Worm (Caenorhabditis elegans) whole organism, late embryonic: ENCODE results near the gene emb-9.

Experiments
- C08G9.2 ChIP-seq: sonication (generic microtip); optimal IDR thresholded peaks from 2 replicates; lab custom pipeline; 2016; ENCODE audit warnings: mild to moderate bottlenecking, missing genetic modification characterization, moderate library complexity, missing compliant biosample characterization
- F13H6.1 ChIP-seq: sonication (generic microtip); optimal IDR thresholded peaks from 2 replicates; lab custom pipeline; 2016; ENCODE audit warnings: missing genetic modification characterization, missing compliant biosample characterization
- K02D7.2 ChIP-seq: sonication (generic microtip); optimal IDR thresholded peaks from 2 replicates; lab custom pipeline; 2017; ENCODE audit warnings: mild to moderate bottlenecking, missing genetic modification characterization, missing compliant biosample characterization
- K09A11.1 ChIP-seq: sonication (generic microtip); optimal IDR thresholded peaks from 2 replicates; lab custom pipeline; 2017; ENCODE audit warnings: antibody characterized with exemption, mild to moderate bottlenecking, missing genetic modification characterization, missing compliant biosample characterization; ENCODE audit not compliant: insufficient read depth
- T23F11.4 ChIP-seq: fragments of 200-800 bp; sonication (Bioruptor generic); optimal IDR thresholded peaks from 2 replicates; lab custom pipeline; 2018; ENCODE audit warnings: mild to moderate bottlenecking, missing genetic modification characterization, missing compliant biosample characterization
- ahr-1 ChIP-seq: sonication (generic microtip); optimal IDR thresholded peaks from 2 replicates; lab custom pipeline; 2016; ENCODE audit warnings: missing genetic modification characterization, missing compliant biosample characterization
- ceh-14 ChIP-seq: sonication (generic microtip); optimal IDR thresholded peaks from 2 replicates; lab custom pipeline; 2016; ENCODE audit warnings: missing genotype, missing genetic modification characterization, missing compliant biosample characterization
- ceh-18 ChIP-seq: sonication (generic microtip); optimal IDR thresholded peaks from 2 replicates; lab custom pipeline; 2016; ENCODE audit warnings: missing genetic modification characterization, missing compliant biosample characterization
- ceh-22 ChIP-seq: sonication (generic microtip); optimal IDR thresholded peaks from 2 replicates; lab custom pipeline; 2017; ENCODE audit warnings: missing biosample characterization, missing genetic modification characterization
- ceh-30 ChIP-seq: fragments of 150-350 bp; optimal IDR thresholded peaks from 2 replicates; lab custom pipeline; 2014; ENCODE audit warnings: missing biosample characterization, missing genetic modification characterization
- ceh-31 ChIP-seq: sonication (generic microtip); optimal IDR thresholded peaks from 2 replicates; lab custom pipeline; 2016; ENCODE audit warnings: missing genetic modification characterization, missing compliant biosample characterization
- dmd-4 ChIP-seq: sonication (generic microtip); optimal IDR thresholded peaks from 2 replicates; lab custom pipeline; 2016; ENCODE audit warnings: borderline replicate concordance, missing genetic modification characterization, missing compliant biosample characterization
- dve-1 ChIP-seq: sonication (generic microtip); optimal IDR thresholded peaks from 2 replicates; lab custom pipeline; 2017; ENCODE audit warnings: antibody characterized with exemption, mild to moderate bottlenecking, missing genetic modification characterization, missing compliant biosample characterization
- ets-4 ChIP-seq: sonication (generic microtip); optimal IDR thresholded peaks from 2 replicates; lab custom pipeline; 2016; ENCODE audit warnings: missing genetic modification characterization, missing compliant biosample characterization
- eyg-1 ChIP-seq: sonication (generic microtip); optimal IDR thresholded peaks from 2 replicates; lab custom pipeline; 2016; ENCODE audit warnings: missing genotype, missing genetic modification characterization, missing compliant biosample characterization
- fax-1 ChIP-seq: sonication (generic microtip); optimal IDR thresholded peaks from 2 replicates; lab custom pipeline; 2016; ENCODE audit warnings: missing genotype, missing genetic modification characterization, missing compliant biosample characterization
- fkh-6 ChIP-seq: sonication (generic microtip); optimal IDR thresholded peaks from 2 replicates; lab custom pipeline; 2016; ENCODE audit warnings: missing genetic modification characterization, missing compliant biosample characterization
- hlh-15 ChIP-seq: sonication (generic microtip); optimal IDR thresholded peaks from 2 replicates; lab custom pipeline; 2016; ENCODE audit warnings: missing genetic modification characterization, missing compliant biosample characterization
- hlh-30 ChIP-seq: sonication (generic microtip); optimal IDR thresholded peaks from 2 replicates; lab custom pipeline; 2017; ENCODE audit warnings: antibody characterized with exemption, missing genetic modification characterization, missing compliant biosample characterization; ENCODE audit not compliant: insufficient read depth
- hlh-6 ChIP-seq: sonication (generic microtip); optimal IDR thresholded peaks from 2 replicates; lab custom pipeline; 2016; ENCODE audit warnings: missing genotype, missing genetic modification characterization, missing compliant biosample characterization
- hlh-8 ChIP-seq: sonication (generic microtip); optimal IDR thresholded peaks from 2 replicates; lab custom pipeline; 2016; ENCODE audit warnings: missing genotype, missing genetic modification characterization, missing compliant biosample characterization
- lim-6 ChIP-seq: sonication (generic microtip); optimal IDR thresholded peaks from 2 replicates; lab custom pipeline; 2016; ENCODE audit warnings: missing genetic modification characterization, missing compliant biosample characterization
- lin-11 ChIP-seq: fragments of 200-800 bp; sonication (Bioruptor generic); optimal IDR thresholded peaks from 2 replicates; lab custom pipeline; 2018; ENCODE audit warnings: mild to moderate bottlenecking, missing genetic modification characterization, missing compliant biosample characterization
- nfya-1 ChIP-seq: sonication (generic microtip); optimal IDR thresholded peaks from 2 replicates; lab custom pipeline; 2017; ENCODE audit warnings: missing genetic modification characterization, mild to moderate bottlenecking, missing compliant biosample characterization, antibody characterized with exemption, moderate library complexity
- nhr-11 ChIP-seq: fragments of 150-350 bp; optimal IDR thresholded peaks from 2 replicates; lab custom pipeline; 2014; ENCODE audit warnings: missing biosample characterization, missing genetic modification characterization
- nhr-232 ChIP-seq: sonication (generic microtip); optimal IDR thresholded peaks from 2 replicates; lab custom pipeline; 2016; ENCODE audit warnings: missing genetic modification characterization, missing compliant biosample characterization
- npax-4 ChIP-seq: sonication (generic microtip); optimal IDR thresholded peaks from 2 replicates; lab custom pipeline; 2016; ENCODE audit warnings: missing genetic modification characterization, missing compliant biosample characterization
- odd-2 ChIP-seq: sonication (generic microtip); optimal IDR thresholded peaks from 2 replicates; lab custom pipeline; 2017; ENCODE audit warnings: antibody characterized with exemption, mild to moderate bottlenecking, missing genetic modification characterization, missing compliant biosample characterization
- pat-9 ChIP-seq: fragments of 200-800 bp; sonication (Bioruptor generic); optimal IDR thresholded peaks from 2 replicates; lab custom pipeline; 2018; ENCODE audit warnings: mild to moderate bottlenecking, missing genetic modification characterization, moderate library complexity, missing compliant biosample characterization
- pax-1 ChIP-seq: fragments of 150-350 bp; optimal IDR thresholded peaks from 2 replicates; lab custom pipeline; 2014; ENCODE audit warnings: missing biosample characterization, missing genetic modification characterization
- pqm-1 ChIP-seq: sonication (generic microtip); optimal IDR thresholded peaks from 2 replicates; lab custom pipeline; 2016; ENCODE audit warnings: missing genetic modification characterization, missing compliant biosample characterization
- pros-1 ChIP-seq: fragments of 150-350 bp; optimal IDR thresholded peaks from 2 replicates; lab custom pipeline; 2014; ENCODE audit warnings: missing biosample characterization, missing genetic modification reagents, missing genetic modification characterization
- syd-9 ChIP-seq: sonication (generic microtip); optimal IDR thresholded peaks from 2 replicates; lab custom pipeline; 2016; ENCODE audit warnings: mild to moderate bottlenecking, missing genetic modification characterization, moderate library complexity, missing compliant biosample characterization
- tbx-2 ChIP-seq: sonication (generic microtip); optimal IDR thresholded peaks from 2 replicates; lab custom pipeline; 2016; ENCODE audit warnings: missing genetic modification characterization, missing compliant biosample characterization
- tbx-7 ChIP-seq: sonication (generic microtip); optimal IDR thresholded peaks from 2 replicates; lab custom pipeline; 2016; ENCODE audit warnings: missing genotype, missing genetic modification characterization, missing compliant biosample characterization
- unc-55 ChIP-seq: sonication (generic microtip); optimal IDR thresholded peaks from 2 replicates; lab custom pipeline; 2017; ENCODE audit warnings: missing biosample characterization, missing genetic modification reagents, missing genetic modification characterization
- unc-86 ChIP-seq: sonication (generic microtip); optimal IDR thresholded peaks from 2 replicates; lab custom pipeline; 2016; ENCODE audit warnings: missing genetic modification characterization, missing compliant biosample characterization
- zip-5 ChIP-seq: sonication (generic microtip); optimal IDR thresholded peaks from 2 replicates; lab custom pipeline; 2016; ENCODE audit warnings: missing genetic modification characterization, missing compliant biosample characterization
- ztf-16 ChIP-seq: sonication (generic microtip); optimal IDR thresholded peaks from 2 replicates; lab custom pipeline; 2017; ENCODE audit warnings: missing genetic modification characterization, missing compliant biosample characterization

The emb-9 gene

DNA sequence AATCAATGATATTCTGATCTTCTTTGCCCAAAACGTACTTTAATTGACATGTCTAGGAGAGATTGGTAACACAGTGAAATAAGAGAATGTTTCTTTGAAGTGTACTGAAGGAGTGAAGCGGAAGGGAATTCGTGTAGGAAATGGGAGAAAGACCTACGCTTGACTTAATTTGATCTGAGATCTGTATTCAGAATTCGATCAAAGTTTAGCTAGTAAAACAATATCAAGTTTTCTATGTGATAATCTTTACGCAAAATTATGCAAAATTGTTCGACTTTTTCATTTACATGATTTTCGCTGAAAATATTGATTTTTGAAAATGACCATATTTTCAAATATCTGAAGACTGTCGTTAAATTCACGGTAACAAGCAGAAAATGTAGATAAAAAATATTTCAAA, 46.9 kb downstream of the emb-9 start, which contains the start of gene K01B6.4:
Gene K01B6.4 (minus strand): TSS at position 101 of the 400 bp plus-strand sequence.
- no peak for TF ChIP-seq ets-4 (tag; lab: Kevin White, UChicago)
- no peak for TF ChIP-seq K09A11.1 (tag; lab: Kevin White, UChicago)
- no peak for TF ChIP-seq ceh-14 (tag; lab: Kevin White, UChicago)
- TF ChIP-seq pax-1 (tag; lab: Kevin White, UChicago) = no peak
- TF ChIP-seq eyg-1 (tag; lab: Kevin White, UChicago) = no peak
- TF ChIP-seq hlh-6 (tag; lab: Kevin White, UChicago) = no peak
- no peak for TF ChIP-seq unc-55 (GFP tag; lab: Kevin White, UChicago)
- TF ChIP-seq hlh-15 (tag; lab: Kevin White, UChicago) = no peak
- no peak for TF ChIP-seq nhr-232
- TF ChIP-seq dve-1 (tag; lab: Kevin White, UChicago) = no peak
- TF ChIP-seq ztf-16 (tag; lab: Kevin White, UChicago) = no peak
- TF ChIP-seq zip-5 (tag; lab: Kevin White, UChicago) = no peak
- TF ChIP-seq hlh-8 (tag; lab: Kevin White, UChicago) = no peak
- no peak for TF ChIP-seq ceh-30 (tag; lab: Kevin White, UChicago)
- no peak for TF ChIP-seq syd-9 (tag; lab: Kevin White, UChicago)
- TF ChIP-seq odd-2 = no peak
- TF ChIP-seq tbx-7 = no peak
- TF ChIP-seq nfya-1 = no peak
- TF ChIP-seq, all 69 proteins: peak for 0

DNA sequence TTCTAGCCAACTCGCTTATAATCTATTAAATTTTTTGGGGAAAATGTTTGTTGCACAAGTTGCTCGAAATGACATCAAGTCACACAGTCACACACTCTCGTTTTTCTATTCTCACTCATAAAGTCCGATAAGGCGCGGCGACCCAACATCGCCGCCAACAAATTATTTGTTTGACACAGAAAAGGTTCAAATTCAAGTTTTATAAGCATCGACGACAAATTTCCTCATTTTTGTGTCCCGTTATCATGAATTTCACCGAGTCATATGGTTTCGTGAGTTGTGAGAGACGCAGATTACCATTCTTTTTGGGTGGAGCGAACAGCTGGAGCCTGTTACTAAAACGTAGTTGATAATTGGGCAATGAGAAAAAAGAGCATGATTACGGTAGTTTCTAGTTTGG, 54.4 kb downstream of the emb-9 start:
- TF ChIP-seq eyg-1 (tag; lab: Kevin White, UChicago) (no peak), C08G9.2 (tag; lab: Kevin White, UChicago) (no peak), lim-6 (tag; lab: Kevin White, UChicago) (no peak), fkh-6 (tag; lab: Kevin White, UChicago) (no peak), ahr-1 (tag; lab: Kevin White, UChicago) (no peak), fax-1 (no peak), unc-55 (GFP tag; lab: Kevin White, UChicago) (no peak), lin-11 (tag; lab: Kevin White, UChicago) (no peak), pros-1 (tag; lab: Kevin White, UChicago) (no peak), unc-86 (tag; lab: Kevin White, UChicago) (no peak), dmd-4 (tag; lab: Kevin White, UChicago) (no peak), K02D7.2 (tag; lab: Kevin White, UChicago) (no peak), pat-9 (tag; lab: Kevin White, UChicago) (no peak), tbx-2 (tag; lab: Kevin White, UChicago) (no peak), ceh-22 (tag; lab: Kevin White, UChicago) (no peak), nhr-232 (no peak), ceh-31 (no peak), hlh-6 (tag; lab: Kevin White, UChicago) (no peak), syd-9 (tag; lab: Kevin White, UChicago) (no peak)

DNA sequence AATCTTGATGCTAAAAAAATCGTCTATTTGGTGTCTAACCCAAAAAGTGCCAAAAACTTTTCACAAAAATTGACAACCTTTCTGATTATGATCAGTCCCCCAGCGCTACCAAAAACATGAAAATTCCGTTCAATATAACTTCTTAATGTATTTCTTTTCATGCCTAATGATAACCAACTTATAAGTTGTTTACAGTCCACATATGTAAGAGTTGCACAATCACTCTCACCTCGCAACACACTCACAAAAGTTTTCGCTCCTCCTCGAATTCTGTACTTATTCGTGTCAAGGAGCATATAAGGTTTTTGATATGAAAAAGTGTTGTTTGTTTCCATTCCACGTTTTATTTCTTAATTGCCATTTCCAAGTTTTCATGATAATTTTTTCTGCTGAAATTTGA, 55.7 kb downstream of the emb-9 start:
- TF ChIP-seq hlh-30 (tag; lab: Kevin White, UChicago) = no peak
- TF ChIP-seq ceh-22 (tag; lab: Kevin White, UChicago) = no peak
- no peak for TF ChIP-seq T23F11.4 (GFP tag; lab: Kevin White, UChicago)
- TF ChIP-seq F13H6.1 (tag; lab: Kevin White, UChicago) = no peak
- no peak for TF ChIP-seq lim-6 (tag; lab: Kevin White, UChicago)
- no peak for TF ChIP-seq zip-5 (tag; lab: Kevin White, UChicago)
- TF ChIP-seq pax-1 (tag; lab: Kevin White, UChicago) = no peak
- TF ChIP-seq odd-2 = no peak
- no peak for TF ChIP-seq ceh-18 (tag; lab: Kevin White, UChicago)
- no peak for TF ChIP-seq nhr-11
- no peak for TF ChIP-seq pqm-1 (tag; lab: Kevin White, UChicago)
- TF ChIP-seq unc-86 (tag; lab: Kevin White, UChicago) = no peak
- no peak for TF ChIP-seq npax-4 (tag; lab: Kevin White, UChicago)
- no peak for TF ChIP-seq fax-1
